Worm (Caenorhabditis elegans): ENCODE data around the gene srbc-38.

Gene srbc-38

DNA sequence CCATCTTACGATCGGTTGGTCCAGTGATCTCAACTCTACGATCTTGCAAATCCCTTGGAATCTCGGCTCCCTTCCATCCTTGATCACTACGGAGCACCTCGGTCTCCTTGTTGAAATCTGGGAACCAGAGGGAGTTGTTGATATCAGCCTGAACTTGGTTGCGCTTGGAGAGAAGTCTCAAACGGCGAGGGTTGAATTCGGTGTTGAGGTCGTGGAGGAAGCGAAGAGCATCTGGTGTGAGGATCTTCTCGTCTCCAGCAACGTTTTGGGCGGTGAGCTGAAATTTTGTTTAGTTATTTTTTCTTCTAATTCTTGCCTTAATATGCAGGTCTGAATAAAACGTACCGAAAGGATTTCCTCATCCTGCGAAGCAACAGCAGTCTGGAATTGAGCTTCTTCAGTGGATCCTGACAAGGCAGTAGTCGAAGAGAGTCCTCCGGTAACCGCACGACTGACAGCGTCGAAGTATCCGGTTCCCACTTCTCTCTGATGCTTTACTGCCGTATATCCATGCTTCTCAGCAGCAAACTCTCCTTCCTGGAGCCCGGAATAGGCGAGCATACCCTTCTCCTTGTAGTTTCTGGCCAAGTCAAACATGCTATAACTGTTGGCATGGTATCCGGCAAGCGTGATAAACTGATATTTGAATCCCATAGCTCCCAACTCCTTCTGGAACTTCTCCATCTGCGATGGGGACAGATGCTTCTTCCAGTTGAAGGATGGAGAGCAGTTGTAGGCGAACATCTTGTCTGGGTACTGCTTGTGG is 19.0 kb downstream of the srbc-38 start:
- TF ChIP-seq cog-1 (tag; optimal IDR thresholded peaks at IDR 0.05) = no peak
- no peak for TF ChIP-seq T22C8.4 (GFP tag; IDR thresholded peaks at IDR 0.05)
- TF ChIP-seq klf-2 (GFP tag; conservative IDR thresholded peaks at IDR 0.05) = no peak
- no peak for TF ChIP-seq ztf-23 (GFP tag; IDR thresholded peaks at IDR 0.05)
- no peak for TF ChIP-seq ztf-29 (GFP tag; IDR thresholded peaks at IDR 0.05)
- TF ChIP-seq med-1 (GFP tag; optimal IDR thresholded peaks at IDR 0.05; ENCODE audit: insufficient read depth) = no peak
- TF ChIP-seq flt-1 (GFP tag; IDR thresholded peaks at IDR 0.05) = no peak
- no peak for TF ChIP-seq tab-1 (GFP tag; IDR thresholded peaks at IDR 0.05)
- TF ChIP-seq ref-1 (GFP tag; conservative IDR thresholded peaks at IDR 0.05) = no peak

DNA sequence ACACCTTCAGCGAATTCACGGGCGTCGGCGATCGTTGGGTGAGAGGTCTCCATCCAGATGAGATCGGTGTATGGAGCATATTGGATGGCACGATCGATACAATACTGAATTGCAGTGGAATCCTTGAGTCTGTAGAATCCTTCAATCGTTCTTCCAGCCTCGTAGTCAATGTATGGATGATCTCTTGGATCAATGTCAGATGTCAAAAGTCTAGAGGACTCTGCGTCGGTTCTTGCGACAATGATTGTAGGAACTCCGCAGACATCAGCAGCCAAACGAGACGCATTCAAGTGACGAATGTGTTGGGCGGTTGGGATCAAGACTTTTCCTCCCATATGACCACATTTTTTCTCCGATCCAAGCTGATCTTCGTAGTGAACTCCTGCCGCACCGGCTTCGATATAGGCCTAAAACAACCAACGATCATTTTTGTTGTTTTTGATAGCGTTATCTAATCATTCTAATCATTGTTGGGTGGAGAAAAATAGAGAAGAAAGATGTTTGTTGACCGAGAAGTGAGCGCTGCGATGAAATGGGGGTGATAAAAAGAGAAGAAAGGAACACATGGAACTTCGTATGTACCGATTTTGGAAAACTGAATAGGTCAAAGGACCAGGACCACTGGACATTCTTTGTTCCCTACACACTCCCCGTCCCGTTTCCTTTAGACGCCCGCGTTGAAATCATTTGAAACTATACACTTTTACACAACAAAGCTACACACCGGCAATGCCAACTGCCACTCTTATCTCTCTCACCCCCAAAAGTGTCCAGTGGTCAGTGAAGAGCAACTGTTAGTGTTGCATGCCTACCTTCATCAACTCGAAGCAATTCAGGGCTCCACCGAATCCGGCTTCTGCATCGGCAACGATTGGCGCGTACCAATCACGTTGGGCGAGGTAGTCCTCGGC is 19.8 kb downstream of the srbc-38 start:
- TF ChIP-seq tab-1 (GFP tag; IDR thresholded peaks at IDR 0.05) = no peak
- TF ChIP-seq ref-1 (GFP tag; conservative IDR thresholded peaks at IDR 0.05) = no peak
- TF ChIP-seq T22C8.4 (GFP tag; IDR thresholded peaks at IDR 0.05) = no peak
- TF ChIP-seq cog-1 (tag; optimal IDR thresholded peaks at IDR 0.05) = no peak
- no peak for TF ChIP-seq ztf-29 (GFP tag; IDR thresholded peaks at IDR 0.05)
- TF ChIP-seq med-1 (GFP tag; optimal IDR thresholded peaks at IDR 0.05; ENCODE audit: insufficient read depth) = no peak
- TF ChIP-seq ztf-23 (GFP tag; IDR thresholded peaks at IDR 0.05) = no peak
- TF ChIP-seq klf-2 (GFP tag; conservative IDR thresholded peaks at IDR 0.05) = no peak
- TF ChIP-seq flt-1 (GFP tag; IDR thresholded peaks at IDR 0.05) = no peak

DNA sequence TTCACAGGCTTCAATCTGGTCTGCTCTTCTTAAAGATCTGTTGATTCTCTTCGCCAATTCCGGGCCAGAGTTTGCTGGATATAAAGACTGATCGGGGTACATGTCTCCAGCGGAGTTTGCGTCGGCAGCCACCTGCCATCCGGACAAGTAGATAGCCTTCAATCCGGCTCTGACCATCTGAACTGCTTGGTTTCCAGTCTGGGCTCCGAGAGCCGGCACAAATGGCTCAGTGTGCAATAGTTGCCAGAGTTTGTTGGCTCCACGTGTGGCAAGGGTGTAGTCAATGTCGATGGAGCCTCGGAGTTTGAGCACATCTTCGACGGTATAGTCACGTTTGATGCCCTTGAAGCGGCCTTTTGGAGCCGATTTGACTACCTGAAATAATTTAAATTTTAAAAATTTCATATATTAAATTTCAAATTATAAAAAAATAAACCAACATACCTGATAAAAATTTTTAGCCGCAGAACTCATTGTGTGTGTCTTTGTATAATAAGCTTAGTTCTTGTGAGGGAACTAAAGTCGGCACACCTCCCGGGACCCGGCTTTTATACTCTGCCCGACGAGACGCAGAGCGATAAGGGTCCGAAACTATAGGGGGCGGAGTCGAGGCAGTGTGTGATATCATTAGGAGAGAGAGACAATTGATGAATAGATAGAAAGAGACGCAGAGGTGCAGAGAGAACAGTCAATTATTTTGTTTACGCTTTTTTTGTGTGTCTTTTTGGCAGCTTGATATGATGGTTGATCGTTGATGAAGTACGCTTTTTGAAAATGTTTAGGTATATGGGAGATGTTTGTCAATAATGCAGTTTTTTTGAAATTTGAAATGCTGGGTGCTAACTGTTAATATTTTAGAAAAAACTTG is 20.7 kb downstream of the srbc-38 start, which contains the start of the genes icl-1 and srh-2:
Gene icl-1 (minus strand): TSS at position 521 of the 868 bp plus-strand sequence.
Gene srh-2 (plus strand): TSS at position 818 of the 868 bp plus-strand sequence.
- TF ChIP-seq klf-2 (GFP tag; conservative IDR thresholded peaks at IDR 0.05) = no peak
- no peak for TF ChIP-seq T22C8.4 (GFP tag; IDR thresholded peaks at IDR 0.05)
- TF ChIP-seq flt-1 (GFP tag; IDR thresholded peaks at IDR 0.05) = no peak
- TF ChIP-seq ztf-29 (GFP tag; IDR thresholded peaks at IDR 0.05) = no peak
- no peak for TF ChIP-seq cog-1 (tag; optimal IDR thresholded peaks at IDR 0.05)
- TF ChIP-seq ref-1 (GFP tag; conservative IDR thresholded peaks at IDR 0.05) = no peak

DNA sequence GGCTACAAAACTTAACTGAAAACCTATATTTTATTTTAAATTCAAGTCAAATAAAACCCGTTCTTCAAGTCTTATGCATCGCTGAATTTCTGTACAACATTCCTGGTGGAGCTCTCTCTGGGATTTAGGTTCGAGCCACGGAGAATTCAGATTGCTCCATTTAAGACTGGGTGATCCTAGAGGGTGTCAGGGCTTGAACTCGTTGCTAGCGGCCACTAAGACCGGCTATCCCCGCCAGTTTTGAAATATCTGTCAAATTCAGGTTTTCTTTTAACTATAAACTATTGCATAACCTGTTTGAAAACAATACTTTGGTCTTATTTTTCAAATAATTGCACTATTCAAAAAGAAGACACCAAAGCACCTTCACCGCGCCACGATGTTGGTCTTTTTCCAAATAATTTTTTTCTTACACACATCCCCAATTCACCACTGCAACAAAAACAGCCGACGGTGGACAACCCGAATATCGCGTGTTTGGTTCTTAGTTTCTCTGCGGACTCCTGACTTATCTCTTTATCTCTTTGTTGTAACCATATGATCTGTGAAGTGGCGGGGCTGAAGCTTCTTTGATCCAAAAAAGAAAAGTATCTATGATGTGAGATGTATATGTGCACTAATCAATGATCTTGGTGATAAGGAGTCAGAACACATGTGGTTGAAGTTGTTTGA is 21.9 kb downstream of the srbc-38 start:
- no peak for TF ChIP-seq cog-1 (tag; optimal IDR thresholded peaks at IDR 0.05)
- TF ChIP-seq klf-2 (GFP tag; conservative IDR thresholded peaks at IDR 0.05) = no peak
- TF ChIP-seq ref-1 (GFP tag; conservative IDR thresholded peaks at IDR 0.05) = no peak
- no peak for TF ChIP-seq T22C8.4 (GFP tag; IDR thresholded peaks at IDR 0.05)

ce11 chrV:730216-730615 is 23.2 kb downstream of the srbc-38 start:
- TF ChIP-seq flt-1 (GFP tag; IDR thresholded peaks at IDR 0.05) = no peak
- TF ChIP-seq cog-1 (tag; optimal IDR thresholded peaks at IDR 0.05) = no peak
- no peak for TF ChIP-seq T22C8.4 (GFP tag; IDR thresholded peaks at IDR 0.05)
- no peak for TF ChIP-seq klf-2 (GFP tag; conservative IDR thresholded peaks at IDR 0.05)
- TF ChIP-seq med-1 (GFP tag; optimal IDR thresholded peaks at IDR 0.05; ENCODE audit: insufficient read depth) = no peak
- no peak for TF ChIP-seq ztf-23 (GFP tag; IDR thresholded peaks at IDR 0.05)
- no peak for TF ChIP-seq tab-1 (GFP tag; IDR thresholded peaks at IDR 0.05)
- no peak for TF ChIP-seq ztf-29 (GFP tag; IDR thresholded peaks at IDR 0.05)
- no peak for TF ChIP-seq ref-1 (GFP tag; conservative IDR thresholded peaks at IDR 0.05)

DNA sequence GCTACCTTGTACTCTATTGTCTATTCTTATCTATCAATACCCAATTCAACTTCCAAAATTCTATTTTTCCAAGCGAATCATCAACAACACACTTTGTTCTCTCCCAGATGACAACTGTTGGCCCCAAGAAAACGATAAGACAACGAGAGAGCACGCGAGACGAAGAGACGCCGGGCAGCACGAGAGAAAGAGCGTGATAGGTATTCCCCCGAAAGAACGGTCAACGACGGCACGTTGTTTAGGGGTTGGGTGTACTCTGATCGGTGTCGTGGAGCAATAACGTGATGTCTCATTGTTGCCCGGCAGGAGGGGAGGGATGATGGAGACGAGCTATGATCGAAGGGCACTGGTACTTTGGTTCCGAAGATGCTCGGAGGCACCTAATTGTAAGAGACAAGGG is 24.3 kb downstream of the srbc-38 start:
- TF ChIP-seq ztf-23 (GFP tag; IDR thresholded peaks at IDR 0.05) (no peak), cog-1 (tag; optimal IDR thresholded peaks at IDR 0.05) (peak; percentile 50)

ce11 chrV:736171-736570 is 29.2 kb downstream of the srbc-38 start, which contains the start of gene srj-25:
Gene srj-25 (minus strand): TSS chrV:736271.
- TF ChIP-seq med-1 (GFP tag; optimal IDR thresholded peaks at IDR 0.05; ENCODE audit: insufficient read depth) = no peak
- TF ChIP-seq T22C8.4 (GFP tag; IDR thresholded peaks at IDR 0.05) = no peak
- no peak for TF ChIP-seq flt-1 (GFP tag; IDR thresholded peaks at IDR 0.05)
- TF ChIP-seq cog-1 (tag; optimal IDR thresholded peaks at IDR 0.05) = no peak
- TF ChIP-seq ztf-23 (GFP tag; IDR thresholded peaks at IDR 0.05) = no peak
- TF ChIP-seq ztf-29 (GFP tag; IDR thresholded peaks at IDR 0.05) = no peak
- no peak for TF ChIP-seq ref-1 (GFP tag; conservative IDR thresholded peaks at IDR 0.05)
- no peak for TF ChIP-seq klf-2 (GFP tag; conservative IDR thresholded peaks at IDR 0.05)
- no peak for TF ChIP-seq tab-1 (GFP tag; IDR thresholded peaks at IDR 0.05)

DNA sequence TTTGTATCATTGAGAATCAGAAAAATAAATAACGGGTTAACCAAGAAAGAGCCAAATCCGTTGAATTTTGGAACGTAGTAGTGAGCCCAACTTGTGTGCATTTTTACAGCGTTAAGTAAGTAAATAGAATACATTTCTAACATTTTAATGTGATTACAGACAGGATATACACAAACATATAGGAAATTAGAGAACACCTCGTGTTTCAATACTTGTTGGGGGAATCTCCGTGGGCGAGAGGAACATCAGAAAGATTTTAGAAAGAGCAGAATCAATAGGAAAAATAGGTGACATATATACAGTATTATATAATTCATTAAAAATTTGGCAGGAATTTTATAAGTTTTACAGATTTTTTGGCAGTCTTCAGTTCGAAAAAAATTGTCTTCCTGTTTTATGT is 31.8 kb downstream of the srbc-38 start, which contains the start of gene srj-24:
Gene srj-24 (minus strand): TSS at position 101 of the 400 bp plus-strand sequence.
- TF ChIP-seq ref-1 (GFP tag; conservative IDR thresholded peaks at IDR 0.05) = no peak
- no peak for TF ChIP-seq med-1 (GFP tag; optimal IDR thresholded peaks at IDR 0.05; ENCODE audit: insufficient read depth)
- no peak for TF ChIP-seq cog-1 (tag; optimal IDR thresholded peaks at IDR 0.05)
- no peak for TF ChIP-seq ztf-23 (GFP tag; IDR thresholded peaks at IDR 0.05)
- no peak for TF ChIP-seq tab-1 (GFP tag; IDR thresholded peaks at IDR 0.05)
- no peak for TF ChIP-seq klf-2 (GFP tag; conservative IDR thresholded peaks at IDR 0.05)
- TF ChIP-seq flt-1 (GFP tag; IDR thresholded peaks at IDR 0.05) = no peak
- TF ChIP-seq ztf-29 (GFP tag; IDR thresholded peaks at IDR 0.05) = no peak
- no peak for TF ChIP-seq T22C8.4 (GFP tag; IDR thresholded peaks at IDR 0.05)
